Fruit fly (Drosophila melanogaster) whole organism, embryonic: Measurements from ENCODE around the gene CG4267.

Experiments
- Bdp1 ChIP-seq: fragments of 200-800 bp; sonication (Bioruptor generic); optimal IDR thresholded peaks from 3 replicates; lab custom pipeline; 2016; ENCODE audit warnings: missing biosample characterization, missing genetic modification characterization
- CG10209 ChIP-seq: fragments of 200-800 bp; sonication (Bioruptor generic); optimal IDR thresholded peaks from 3 replicates; lab custom pipeline; 2017; ENCODE audit warnings: missing biosample characterization, mild to moderate bottlenecking, missing genetic modification characterization, missing genetic modification reagents
- CG10431 ChIP-seq: fragments of 200-800 bp; sonication (Bioruptor generic); optimal IDR thresholded peaks from 3 replicates; lab custom pipeline; 2018; ENCODE audit warnings: missing biosample characterization, mild to moderate bottlenecking, missing genetic modification characterization
- CG10543 ChIP-seq: fragments of 200-800 bp; sonication (Bioruptor generic); optimal IDR thresholded peaks from 3 replicates; lab custom pipeline; 2017; ENCODE audit warnings: missing biosample characterization, mild to moderate bottlenecking, missing genetic modification characterization, moderate library complexity
- CG11247 ChIP-seq: fragments of 200-800 bp; sonication (Bioruptor generic); IDR thresholded peaks from 2 replicates; pipeline ENCODE4 v1.3.6; 2022; ENCODE audit warnings: missing biosample characterization, missing genetic modification characterization
- CG12155 ChIP-seq: fragments of 200-800 bp; sonication (Bioruptor generic); optimal IDR thresholded peaks from 3 replicates; lab custom pipeline; 2016; ENCODE audit warnings: missing biosample characterization, missing genetic modification characterization
- CG1233 ChIP-seq: fragments of 200-800 bp; sonication (Bioruptor generic); optimal IDR thresholded peaks from 4 replicates; lab custom pipeline; 2018; ENCODE audit warnings: missing biosample characterization, mild to moderate bottlenecking, missing genetic modification characterization
- CG12391 ChIP-seq: fragments of 200-800 bp; sonication (Bioruptor generic); optimal IDR thresholded peaks from 3 replicates; lab custom pipeline; 2018; ENCODE audit warnings: missing biosample characterization, mild to moderate bottlenecking, missing genetic modification characterization, moderate library complexity
- CG13296 ChIP-seq: fragments of 200-800 bp; sonication (Bioruptor generic); optimal IDR thresholded peaks from 3 replicates; lab custom pipeline; 2018; ENCODE audit warnings: missing biosample characterization, mild to moderate bottlenecking, missing genetic modification characterization
- CG15514 ChIP-seq: fragments of 200-800 bp; sonication (Bioruptor generic); optimal IDR thresholded peaks from 3 replicates; lab custom pipeline; 2017; ENCODE audit warnings: missing biosample characterization, missing genetic modification characterization, mild to moderate bottlenecking, moderate library complexity, missing genetic modification reagents
- CG17385 ChIP-seq: fragments of 200-800 bp; sonication (Bioruptor generic); optimal IDR thresholded peaks from 3 replicates; lab custom pipeline; 2018; ENCODE audit warnings: missing biosample characterization, mild to moderate bottlenecking, missing genetic modification characterization
- CG1832 ChIP-seq: fragments of 200-800 bp; sonication (Bioruptor generic); optimal IDR thresholded peaks from 2 replicates; lab custom pipeline; 2017; ENCODE audit warnings: missing biosample characterization, mild to moderate bottlenecking, missing genetic modification characterization, inconsistent platforms
- CG2678 ChIP-seq: fragments of 200-800 bp; sonication (Bioruptor generic); optimal IDR thresholded peaks from 3 replicates; lab custom pipeline; 2019; ENCODE audit warnings: missing biosample characterization, mild to moderate bottlenecking, missing genetic modification characterization, moderate library complexity
- CG34376 ChIP-seq: fragments of 200-800 bp; sonication (Bioruptor generic); optimal IDR thresholded peaks from 2 replicates; lab custom pipeline; 2018; ENCODE audit warnings: missing biosample characterization, mild to moderate bottlenecking, missing genetic modification characterization
- CG3995 ChIP-seq: fragments of 200-800 bp; sonication (Bioruptor generic); optimal IDR thresholded peaks from 3 replicates; lab custom pipeline; 2016; ENCODE audit warnings: missing biosample characterization, missing genetic modification characterization
- CG4617 ChIP-seq: fragments of 200-800 bp; sonication (Bioruptor generic); optimal IDR thresholded peaks from 3 replicates; lab custom pipeline; 2016; ENCODE audit warnings: missing biosample characterization, missing genetic modification characterization, borderline replicate concordance
- CG4730 ChIP-seq: fragments of 200-800 bp; sonication (Bioruptor generic); IDR thresholded peaks from 2 replicates; pipeline ENCODE4 v1.3.6; 2022; ENCODE audit warnings: missing biosample characterization, missing genetic modification characterization
- CG4820 ChIP-seq: fragments of 200-800 bp; sonication (Bioruptor generic); optimal IDR thresholded peaks from 3 replicates; lab custom pipeline; 2016; ENCODE audit warnings: missing biosample characterization, missing genetic modification characterization
- CG8089 ChIP-seq: fragments of 200-800 bp; sonication (Bioruptor generic); optimal IDR thresholded peaks from 3 replicates; lab custom pipeline; 2016; ENCODE audit warnings: missing biosample characterization, missing genetic modification characterization
- CG8478 ChIP-seq: fragments of >200 bp; optimal IDR thresholded peaks from 2 replicates; lab custom pipeline; 2018
- CG9876 ChIP-seq: fragments of 200-800 bp; sonication (Bioruptor generic); optimal IDR thresholded peaks from 2 replicates; lab custom pipeline; 2016; ENCODE audit warnings: missing biosample characterization, missing genetic modification characterization
- CG9932 ChIP-seq: fragments of 200-800 bp; sonication (Bioruptor generic); IDR thresholded peaks from 2 replicates; pipeline ENCODE4 v1.3.6; 2022; ENCODE audit warnings: missing biosample characterization, missing genetic modification characterization
- CoRest ChIP-seq: fragments of 200-800 bp; sonication (Bioruptor generic); optimal IDR thresholded peaks from 3 replicates; lab custom pipeline; 2018; ENCODE audit warnings: missing biosample characterization, mild to moderate bottlenecking, missing genetic modification characterization, moderate library complexity
- Deaf1 ChIP-seq: fragments of 200-800 bp; optimal IDR thresholded peaks from 3 replicates; lab custom pipeline; 2019; ENCODE audit warnings: missing biosample characterization, mild to moderate bottlenecking, missing genetic modification characterization, moderate library complexity
- E2f1 ChIP-seq: fragments of 200-800 bp; sonication (Bioruptor generic); IDR thresholded peaks from 2 replicates; pipeline ENCODE4 v1.3.6; 2022; ENCODE audit warnings: missing biosample characterization, missing genetic modification characterization
- Eip74EF ChIP-seq, 2 experiments: fragments of 200-800 bp in 1 of 2; fragments of >200 bp in 1 of 2; sonication (Bioruptor generic) in 1 of 2; optimal IDR thresholded peaks; 2 replicates each; lab custom pipeline; 2017 to 2019; ENCODE audit warnings: missing biosample characterization in 2 of 2, missing genetic modification characterization in 2 of 2, mild to moderate bottlenecking in 1 of 2, moderate library complexity in 1 of 2
- Max ChIP-seq: fragments of 200-800 bp; sonication (Bioruptor generic); optimal IDR thresholded peaks from 2 replicates; lab custom pipeline; 2016; ENCODE audit warnings: missing biosample characterization, mild to moderate bottlenecking, missing genetic modification characterization
- Meics ChIP-seq: fragments of 200-800 bp; sonication (Bioruptor generic); optimal IDR thresholded peaks from 2 replicates; lab custom pipeline; 2017; ENCODE audit warnings: missing biosample characterization, mild to moderate bottlenecking, missing genetic modification characterization
- Myb ChIP-seq: fragments of 200-800 bp; sonication (Bioruptor generic); optimal IDR thresholded peaks from 2 replicates; lab custom pipeline; 2016; ENCODE audit warnings: missing biosample characterization, missing genetic modification characterization
- Nf-YB ChIP-seq: fragments of 200-800 bp; sonication (Bioruptor generic); optimal IDR thresholded peaks from 3 replicates; lab custom pipeline; 2019; ENCODE audit warnings: missing biosample characterization, mild to moderate bottlenecking, missing genetic modification characterization, moderate library complexity
- Ssrp ChIP-seq: fragments of 200-800 bp; sonication (Bioruptor generic); optimal IDR thresholded peaks from 2 replicates; lab custom pipeline; 2018; ENCODE audit warnings: missing biosample characterization, mild to moderate bottlenecking, missing genetic modification characterization, moderate library complexity
- az2 ChIP-seq: fragments of 200-800 bp; sonication (Bioruptor generic); optimal IDR thresholded peaks from 3 replicates; lab custom pipeline; 2016; ENCODE audit warnings: missing biosample characterization, missing genetic modification characterization
- corto ChIP-seq: fragments of 200-800 bp; sonication (Bioruptor generic); optimal IDR thresholded peaks from 2 replicates; lab custom pipeline; 2016; ENCODE audit warnings: missing biosample characterization, mild to moderate bottlenecking, missing genetic modification characterization, moderate library complexity
- ewg ChIP-seq: fragments of 200-800 bp; sonication (Bioruptor generic); optimal IDR thresholded peaks from 3 replicates; lab custom pipeline; 2017; ENCODE audit warnings: mild to moderate bottlenecking, missing biosample characterization, missing genetic modification reagents, missing genetic modification characterization
- eyg ChIP-seq: fragments of 200-800 bp; sonication (Bioruptor generic); optimal IDR thresholded peaks from 3 replicates; lab custom pipeline; 2016; ENCODE audit warnings: missing biosample characterization, missing genetic modification characterization
- ftz-f1 ChIP-seq: fragments of 200-800 bp; sonication (Bioruptor generic); optimal IDR thresholded peaks from 2 replicates; lab custom pipeline; 2016; ENCODE audit warnings: missing biosample characterization, missing genetic modification characterization
- fu2 ChIP-seq: fragments of 200-800 bp; sonication (Bioruptor generic); optimal IDR thresholded peaks from 2 replicates; lab custom pipeline; 2016; ENCODE audit warnings: missing biosample characterization, missing genetic modification characterization
- gcm2 ChIP-seq: fragments of 200-800 bp; sonication (Bioruptor generic); optimal IDR thresholded peaks from 2 replicates; lab custom pipeline; 2016; ENCODE audit warnings: missing biosample characterization, missing genetic modification characterization
- grn ChIP-seq: fragments of 200-800 bp; sonication (Bioruptor generic); optimal IDR thresholded peaks from 3 replicates; lab custom pipeline; 2017; ENCODE audit warnings: missing biosample characterization, missing genetic modification characterization
- gro ChIP-seq: fragments of 200-800 bp; sonication (Bioruptor generic); optimal IDR thresholded peaks from 2 replicates; lab custom pipeline; 2016; ENCODE audit warnings: missing biosample characterization, missing genetic modification characterization
- gt ChIP-seq: fragments of 200-800 bp; sonication (Bioruptor generic); IDR thresholded peaks from 2 replicates; pipeline ENCODE4 v1.3.6; 2022; ENCODE audit warnings: missing biosample characterization, missing genetic modification characterization
- hth ChIP-seq: fragments of >200 bp; optimal IDR thresholded peaks from 2 replicates; lab custom pipeline; 2017; ENCODE audit warnings: inconsistent platforms
- kay ChIP-seq: fragments of 200-800 bp; sonication (Bioruptor generic); optimal IDR thresholded peaks from 2 replicates; lab custom pipeline; 2016; ENCODE audit warnings: missing biosample characterization, missing genetic modification characterization
- nerfin-2 ChIP-seq: fragments of 200-800 bp; sonication (Bioruptor generic); IDR thresholded peaks from 2 replicates; pipeline ENCODE4 v1.3.6; 2022; ENCODE audit warnings: missing biosample characterization, missing genetic modification characterization; ENCODE audit not compliant: partially characterized antibody
- p53 ChIP-seq: fragments of 200-800 bp; sonication (Bioruptor generic); optimal IDR thresholded peaks from 2 replicates; lab custom pipeline; 2016; ENCODE audit warnings: missing biosample characterization, missing genetic modification characterization
- ranshi ChIP-seq: fragments of 200-800 bp; sonication (Bioruptor generic); IDR thresholded peaks from 2 replicates; pipeline ENCODE4 v1.3.6; 2022; ENCODE audit warnings: missing biosample characterization, missing genetic modification characterization
- sens ChIP-seq: fragments of 200-800 bp; sonication (Bioruptor generic); peaks from one replicate; lab custom pipeline; 2016; ENCODE audit warnings: missing biosample characterization, missing genetic modification characterization
- sim ChIP-seq: fragments of 200-800 bp; sonication (Bioruptor generic); IDR thresholded peaks from 2 replicates; pipeline ENCODE4 v1.3.6; 2022; ENCODE audit warnings: missing biosample characterization, missing genetic modification characterization
- slp2 ChIP-seq: fragments of 200-800 bp; sonication (Bioruptor generic); optimal IDR thresholded peaks from 2 replicates; lab custom pipeline; 2016; ENCODE audit warnings: missing biosample characterization, missing genetic modification characterization
- tgo ChIP-seq: fragments of 200-800 bp; sonication (Bioruptor generic); IDR thresholded peaks from 3 replicates; pipeline ENCODE4 v1.3.6; 2022; ENCODE audit warnings: missing biosample characterization, missing genetic modification characterization
- unpg ChIP-seq: fragments of 200-800 bp; sonication (Bioruptor generic); optimal IDR thresholded peaks from 3 replicates; lab custom pipeline; 2018; ENCODE audit warnings: missing biosample characterization, mild to moderate bottlenecking, missing genetic modification characterization, moderate library complexity

CG4267 gene

DNA sequence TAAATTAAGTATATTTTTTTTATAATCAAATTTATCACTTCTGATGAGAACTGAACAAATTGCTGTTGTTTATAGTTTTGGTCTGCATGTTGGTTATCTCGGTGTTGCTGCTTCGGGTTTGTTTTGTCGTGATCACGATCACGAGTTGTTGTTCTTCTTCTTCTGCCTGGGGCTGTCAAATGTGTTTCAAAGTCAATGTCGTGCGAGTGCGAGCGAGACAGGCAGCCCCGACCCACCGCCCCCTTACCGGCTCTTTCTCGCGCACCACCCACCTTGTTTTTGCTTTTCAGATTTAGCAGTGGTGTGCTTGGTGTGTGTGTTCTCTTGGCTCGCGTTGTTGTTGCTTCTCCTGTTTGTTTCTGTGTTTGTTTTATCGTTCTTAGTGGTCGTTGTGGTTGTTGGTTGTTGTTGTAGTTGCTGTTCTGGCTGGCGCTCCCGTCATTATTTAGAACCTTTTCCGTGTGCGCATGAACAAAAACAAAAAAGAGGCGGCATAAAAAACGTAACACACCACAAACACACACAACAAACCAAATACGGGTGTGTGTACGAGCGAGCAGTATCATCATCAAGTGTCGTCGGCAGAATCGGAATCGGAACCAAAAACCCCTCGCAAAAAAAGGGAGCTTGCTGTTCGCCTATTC, 44.6 kb upstream of the CG4267 start, which contains the start of gene COX7AL2 (continued):
- TF ChIP-seq nerfin-2 (GFP tag; lab: Robert Waterston, UW) (no peak), CG13296 (GFP tag; lab: Kevin White, UChicago) (no peak), CG9932 (GFP tag; lab: Robert Waterston, UW) (no peak), CG2678 (tag; lab: Kevin White, UChicago) (no peak), Myb (GFP tag; lab: Kevin White, UChicago) (no peak), CG12155 (no peak), CG4820 (GFP tag; lab: Kevin White, UChicago) (no peak), az2 (no peak), corto (GFP tag; lab: Kevin White, UChicago) (peak; percentile 12), Bdp1 (GFP tag; lab: Kevin White, UChicago) (no peak), gcm2 (GFP tag; lab: Kevin White, UChicago) (no peak), ranshi (GFP tag; lab: Robert Waterston, UW) (no peak), CG8478 (lab: Kevin White, UChicago) (no peak), CG17385 (peak; percentile 95), ewg (peak; percentile 20), CG9876 (GFP tag; lab: Kevin White, UChicago) (no peak), CG1832 (GFP tag; lab: Kevin White, UChicago) (peak; percentile 64), tgo (GFP tag; lab: Robert Waterston, UW) (no peak), Deaf1 (tag; lab: Kevin White, UChicago) (peak; percentile 18), hth (lab: Kevin White, UChicago) (no peak), grn (GFP tag; lab: Kevin White, UChicago) (peak; percentile 53), CG8089 (GFP tag; lab: Kevin White, UChicago) (no peak), CG15514 (GFP tag; lab: Kevin White, UChicago) (peak; percentile 19), p53 (GFP tag; lab: Kevin White, UChicago) (no peak), CG3995 (peak; percentile 86), CG10543 (GFP tag; lab: Kevin White, UChicago) (no peak), fu2 (GFP tag; lab: Kevin White, UChicago) (no peak), Meics (GFP tag; lab: Kevin White, UChicago) (peak; percentile 5), ftz-f1 (GFP tag; lab: Kevin White, UChicago) (no peak), Nf-YB (GFP tag; lab: Kevin White, UChicago) (peak; percentile 14), gt (GFP tag; lab: Robert Waterston, UW) (no peak), sens (GFP tag; lab: Kevin White, UChicago) (peak; percentile 22), Max (GFP tag; lab: Kevin White, UChicago) (no peak), CG1233 (GFP tag; lab: Kevin White, UChicago) (peak; percentile 7), Ssrp (no peak), Eip74EF (GFP tag; optimal IDR thresholded peaks at IDR 0.05; lab: Kevin White, UChicago) (no peak), CG4617 (no peak), CoRest (tag; lab: Kevin White, UChicago) (no peak), unpg (GFP tag; lab: Kevin White, UChicago) (no peak), CG34376 (GFP tag; lab: Kevin White, UChicago) (no peak), CG10209 (peak; percentile 22), gro (GFP tag; lab: Kevin White, UChicago) (no peak), kay (GFP tag; lab: Kevin White, UChicago) (no peak), CG12391 (no peak), CG10431 (peak; percentile 35), sim (GFP tag; lab: Robert Waterston, UW) (no peak), slp2 (GFP tag; lab: Kevin White, UChicago) (no peak), CG11247 (no peak), eyg (GFP tag; lab: Kevin White, UChicago) (no peak), E2f1 (GFP tag; lab: Robert Waterston, UW) (no peak), CG4730 (no peak)
